Fruit fly (Drosophila melanogaster) whole organism, pupa: ENCODE results near the gene stv.

ENCODE experiments used
- CG10348 ChIP-seq: fragments of 200-800 bp; sonication (Bioruptor generic); IDR thresholded peaks from 2 replicates; pipeline ENCODE4 v1.3.6; 2022; ENCODE audit warnings: missing biosample characterization, missing genetic modification characterization
- CG12605 ChIP-seq: fragments of 200-800 bp; sonication (Bioruptor generic); IDR thresholded peaks from 2 replicates; pipeline ENCODE4 v1.3.6; 2022; ENCODE audit warnings: missing biosample characterization, missing genetic modification characterization
- CG14655 ChIP-seq: fragments of 200-800 bp; sonication (Bioruptor generic); optimal IDR thresholded peaks from 3 replicates; lab custom pipeline; 2017; ENCODE audit warnings: mild to moderate bottlenecking, missing biosample characterization, missing genetic modification reagents, missing genetic modification characterization
- EcR ChIP-seq: fragments of 200-800 bp; sonication (Bioruptor generic); optimal IDR thresholded peaks from 3 replicates; lab custom pipeline; 2019; ENCODE audit warnings: missing biosample characterization, missing genetic modification characterization, mild to moderate bottlenecking, moderate library complexity, missing genetic modification reagents
- Pif1A ChIP-seq: fragments of 200-800 bp; sonication (Bioruptor generic); optimal IDR thresholded peaks from 3 replicates; lab custom pipeline; 2016; ENCODE audit warnings: missing biosample characterization, missing genetic modification characterization
- Snoo ChIP-seq: fragments of 200-800 bp; sonication (Bioruptor generic); optimal IDR thresholded peaks from 3 replicates; lab custom pipeline; 2017; ENCODE audit warnings: missing biosample characterization, mild to moderate bottlenecking, missing genetic modification characterization, inconsistent platforms

DNA sequence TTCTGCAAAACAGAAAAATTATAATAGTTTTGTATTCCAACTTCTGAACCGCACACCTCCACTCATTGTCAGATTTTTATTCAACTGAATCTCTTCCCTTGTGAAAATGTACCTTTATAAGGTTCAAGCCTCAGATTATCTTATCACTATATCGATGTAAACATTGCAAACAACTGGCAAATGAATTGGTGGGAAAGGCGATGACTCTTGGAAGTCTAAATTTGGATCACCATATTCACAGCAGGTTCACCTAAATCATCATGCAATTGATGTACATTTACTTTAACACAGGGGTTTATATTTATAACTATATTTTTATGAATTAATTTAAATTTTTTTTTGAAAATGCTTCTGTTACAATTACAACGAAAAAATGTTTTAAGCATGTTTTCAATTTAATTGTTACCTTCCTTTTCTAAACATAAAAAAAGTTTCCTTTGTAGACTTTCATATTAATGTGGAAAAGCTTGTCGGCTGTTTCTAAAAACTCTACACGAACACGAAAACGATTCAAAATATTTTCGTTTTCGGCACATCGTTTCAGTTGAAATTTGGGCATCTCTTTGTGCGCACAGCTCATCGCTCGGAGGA lies 36.9 kb upstream of the stv start, which contains the start of the genes CG10140 and CG14109:
- TF ChIP-seq Pif1A (GFP tag; lab: Kevin White, UChicago): no peak
- no peak for TF ChIP-seq CG10348 (GFP tag; lab: Robert Waterston, UW)
- no peak for TF ChIP-seq CG12605
- no peak for TF ChIP-seq EcR
- no peak for TF ChIP-seq Snoo (tag; lab: Kevin White, UChicago)
- TF ChIP-seq CG14655: no peak
